Worm (Caenorhabditis elegans) whole organism, early embryonic: Measurements from ENCODE around the gene nhr-261.
"Not testable (repeated sequence)": the region's sequence is repeated elsewhere in the genome, so short reads cannot be mapped to it uniquely, and the experiment has no call there.

Experiments used
- B0310.2 ChIP-seq: sonication (generic microtip); optimal IDR thresholded peaks from 2 replicates; lab custom pipeline; 2016; ENCODE audit warnings: mild to moderate bottlenecking, missing genetic modification characterization, missing compliant biosample characterization
- F13C5.2 ChIP-seq: sonication (generic microtip); optimal IDR thresholded peaks from 2 replicates; lab custom pipeline; 2017; ENCODE audit warnings: mild to moderate bottlenecking, missing genetic modification characterization, inconsistent platforms, missing compliant biosample characterization
- ama-1 ChIP-seq: fragments of 150-350 bp; optimal IDR thresholded peaks from 2 replicates; lab custom pipeline; 2014
- ceh-36 ChIP-seq: sonication (generic microtip); optimal IDR thresholded peaks from 2 replicates; lab custom pipeline; 2016; ENCODE audit warnings: missing genetic modification characterization, inconsistent platforms, missing compliant biosample characterization
- ets-7 ChIP-seq: sonication (generic microtip); optimal IDR thresholded peaks from 2 replicates; lab custom pipeline; 2016; ENCODE audit warnings: missing genotype, missing genetic modification characterization, missing compliant biosample characterization
- flt-1 ChIP-seq: fragments of 200-800 bp; sonication (Bioruptor generic); IDR thresholded peaks from 2 replicates; pipeline ENCODE4 v1.3.6; 2022; ENCODE audit warnings: missing genetic modification characterization, missing compliant biosample characterization
- hmg-4 ChIP-seq: fragments of 200-800 bp; sonication (Bioruptor generic); optimal IDR thresholded peaks from 2 replicates; lab custom pipeline; 2018; ENCODE audit warnings: mild to moderate bottlenecking, missing genetic modification characterization, missing compliant biosample characterization
- hnd-1 ChIP-seq: sonication (generic microtip); optimal IDR thresholded peaks from 2 replicates; lab custom pipeline; 2016; ENCODE audit warnings: missing genetic modification characterization, missing compliant biosample characterization
- scrt-1 ChIP-seq: fragments of 200-800 bp; sonication (Bioruptor generic); IDR thresholded peaks from 2 replicates; pipeline ENCODE4 v1.3.6; 2022; ENCODE audit warnings: missing genetic modification characterization, missing compliant biosample characterization
- tbx-11 ChIP-seq: fragments of 200-800 bp; sonication (Bioruptor generic); IDR thresholded peaks from 2 replicates; pipeline ENCODE4 v1.3.6; 2022; ENCODE audit warnings: missing genetic modification characterization, missing compliant biosample characterization
- tbx-37 ChIP-seq: fragments of 200-800 bp; sonication (Bioruptor generic); conservative IDR thresholded peaks from 2 replicates; pipeline ENCODE4 v1.3.6; 2022; ENCODE audit warnings: missing genetic modification reagents, missing genetic modification characterization, missing compliant biosample characterization
- tra-4 ChIP-seq: sonication (generic microtip); optimal IDR thresholded peaks from 2 replicates; lab custom pipeline; 2017; ENCODE audit warnings: missing genetic modification characterization, missing compliant biosample characterization

DNA sequence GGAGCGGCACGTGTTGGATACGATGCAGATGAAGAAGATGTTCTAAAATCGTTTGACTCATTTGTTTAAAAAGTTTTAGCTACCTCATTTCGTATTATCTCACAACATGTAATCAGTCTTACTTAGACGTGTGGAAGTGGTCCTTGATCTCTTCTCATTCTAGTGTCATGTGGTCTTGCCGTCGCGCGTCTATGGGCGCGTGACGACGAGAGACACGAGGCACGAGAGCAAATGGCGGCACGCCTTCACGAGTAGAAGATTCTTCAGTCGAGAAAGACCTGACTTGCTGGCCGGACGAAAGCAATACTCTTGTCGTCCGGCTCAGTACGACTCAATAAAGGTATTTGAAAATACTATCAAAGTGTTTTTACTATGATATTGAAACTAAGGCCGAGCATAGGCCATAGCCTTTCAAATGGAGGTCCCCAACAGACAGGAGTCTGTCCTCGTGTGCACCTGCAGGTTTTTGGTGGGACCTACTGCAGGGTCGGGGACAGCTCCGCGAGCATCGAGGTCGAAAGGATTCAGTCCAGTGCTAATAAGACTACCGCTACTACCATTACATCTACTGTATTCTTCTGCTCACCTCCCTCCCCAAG is 48.2 kb downstream of the nhr-261 start, which contains the start of gene fbxa-24:
- not testable (repeated sequence) for TF ChIP-seq ama-1; tbx-11 (GFP tag; lab: Robert Waterston, UW); scrt-1 (GFP tag; lab: Robert Waterston, UW); ets-7; B0310.2 (tag; lab: Kevin White, UChicago); flt-1 (GFP tag; lab: Robert Waterston, UW); tbx-37 (GFP tag; lab: Robert Waterston, UW); hmg-4 (GFP tag; lab: Kevin White, UChicago); hnd-1 (tag; lab: Kevin White, UChicago); ceh-36; tra-4 (tag; lab: Kevin White, UChicago); F13C5.2 (tag; lab: Kevin White, UChicago)
